Fruit fly (Drosophila melanogaster): ENCODE results near the gene CG7950.

- TF ChIP-seq Sin3A (optimal IDR thresholded peaks at IDR 0.05) (no peak), h (optimal IDR thresholded peaks at IDR 0.05) (no peak), Myc (optimal IDR thresholded peaks at IDR 0.05) (no peak), ttk (optimal IDR thresholded peaks at IDR 0.05) (no peak)
Measured at dm6 chr3R:30061154-30061482, 4.5 kb downstream of the CG7950 start.
